Fruit fly (Drosophila melanogaster): ENCODE data around the gene Pcyt2.

The Pcyt2 gene

dm6 chr3L:1549148-1549547, 4.1 kb upstream of the Pcyt2 start (continued):
- no peak for TF ChIP-seq Pdp1 (GFP tag; optimal IDR thresholded peaks at IDR 0.05)
- no peak for TF ChIP-seq chm (GFP tag; IDR thresholded peaks at IDR 0.05)
- no peak for TF ChIP-seq CG11085 (GFP tag; IDR thresholded peaks at IDR 0.05)
- TF ChIP-seq knrl (GFP tag; IDR thresholded peaks at IDR 0.05; ENCODE audit: partially characterized antibody): no peak
- TF ChIP-seq eyg (GFP tag; optimal IDR thresholded peaks at IDR 0.05): no peak
- TF ChIP-seq shn (GFP tag; optimal IDR thresholded peaks at IDR 0.05): no peak
- TF ChIP-seq unpg (GFP tag; optimal IDR thresholded peaks at IDR 0.05): peak; percentile 20
- TF ChIP-seq Dip2 (GFP tag; IDR thresholded peaks at IDR 0.05): no peak
- TF ChIP-seq Asciz (GFP tag; optimal IDR thresholded peaks at IDR 0.05): peak; percentile 9
- TF ChIP-seq CG8290 (GFP tag; optimal IDR thresholded peaks at IDR 0.05): no peak
- peak in 1 of 2 experiments; percentile 36 for TF ChIP-seq CG8290 (tag; optimal IDR thresholded peaks at IDR 0.05)
- TF ChIP-seq cato (GFP tag; optimal IDR thresholded peaks at IDR 0.05; ENCODE audit: borderline replicate concordance): peak; percentile 33
- no peak for TF ChIP-seq Gug (GFP tag; IDR thresholded peaks at IDR 0.05)
- no peak for TF ChIP-seq HmgZ (tag; optimal IDR thresholded peaks at IDR 0.05)
- no peak for TF ChIP-seq en (GFP tag; optimal IDR thresholded peaks at IDR 0.05)
- TF ChIP-seq CG12659 (GFP tag; optimal IDR thresholded peaks at IDR 0.05): peak; percentile 27
- TF ChIP-seq salm (tag; optimal IDR thresholded peaks at IDR 0.05): no peak
- TF ChIP-seq Ada2b (GFP tag; IDR thresholded peaks at IDR 0.05): peak; percentile 37
- TF ChIP-seq CG15011 (GFP tag; optimal IDR thresholded peaks at IDR 0.05): peak; percentile 39
- no peak for TF ChIP-seq MESR4 (GFP tag; optimal IDR thresholded peaks at IDR 0.05)
- TF ChIP-seq CG4404 (GFP tag; IDR thresholded peaks at IDR 0.05): no peak
- TF ChIP-seq Eip74EF (GFP tag; optimal IDR thresholded peaks at IDR 0.05): no peak
- TF ChIP-seq CG6791 (GFP tag; IDR thresholded peaks at IDR 0.05; ENCODE audit: partially characterized antibody): no peak
- TF ChIP-seq gem (tag; optimal IDR thresholded peaks at IDR 0.05): peak; percentile 46
- no peak for TF ChIP-seq az2 (GFP tag; optimal IDR thresholded peaks at IDR 0.05)
- TF ChIP-seq CG7839 (tag; optimal IDR thresholded peaks at IDR 0.05): peak; percentile 32
- TF ChIP-seq br (optimal IDR thresholded peaks at IDR 0.05): no peak
- 0 out of 2 replicates have a peak, but pooled peaks have one; percentile 42 for TF ChIP-seq CG4360 (GFP tag; IDR thresholded peaks at IDR 0.05)
- TF ChIP-seq tio (GFP tag; optimal IDR thresholded peaks at IDR 0.05): peak; percentile 28
- peak; percentile 36 for TF ChIP-seq CG30403 (GFP tag; optimal IDR thresholded peaks at IDR 0.05)
- TF ChIP-seq sens-2 (GFP tag; IDR thresholded peaks at IDR 0.05): no peak; the same call in 1 of the 2 replicates
- TF ChIP-seq CG10654 (GFP tag; optimal IDR thresholded peaks at IDR 0.05): no peak
- no peak for TF ChIP-seq CG7786 (GFP tag; optimal IDR thresholded peaks at IDR 0.05)
- no peak for TF ChIP-seq BEAF-32 (GFP tag; optimal IDR thresholded peaks at IDR 0.05)
- TF ChIP-seq luna (GFP tag; optimal IDR thresholded peaks at IDR 0.05): no peak
- no peak for TF ChIP-seq zfh2 (GFP tag; optimal IDR thresholded peaks at IDR 0.05)
- no peak for TF ChIP-seq CG6765 (GFP tag; optimal IDR thresholded peaks at IDR 0.05)
- TF ChIP-seq CG2875 (GFP tag; optimal IDR thresholded peaks at IDR 0.05): peak; percentile 33
- TF ChIP-seq CG3838 (GFP tag; optimal IDR thresholded peaks at IDR 0.05): no peak
- TF ChIP-seq NC2β (GFP tag; optimal IDR thresholded peaks at IDR 0.05): no peak
- 0 out of 2 replicates have a peak, but pooled peaks have one; percentile 20 for TF ChIP-seq CG6689 (GFP tag; IDR thresholded peaks at IDR 0.05)
- TF ChIP-seq CG9437 (GFP tag; optimal IDR thresholded peaks at IDR 0.05): no peak
- no peak for TF ChIP-seq CG43689 (GFP tag; IDR thresholded peaks at IDR 0.05)
- no peak for TF ChIP-seq nerfin-1 (tag; optimal IDR thresholded peaks at IDR 0.05)
- no peak for TF ChIP-seq ab (GFP tag; optimal IDR thresholded peaks at IDR 0.05)
- TF ChIP-seq CG18011 (GFP tag; optimal IDR thresholded peaks at IDR 0.05): no peak
- no peak for TF ChIP-seq Lim3 (GFP tag; IDR thresholded peaks at IDR 0.05)
- 0 out of 2 replicates have a peak, but pooled peaks have one; percentile 33 for TF ChIP-seq seq (GFP tag; IDR thresholded peaks at IDR 0.05)
- TF ChIP-seq CG12769 (tag; optimal IDR thresholded peaks at IDR 0.05): peak; percentile 81
- no peak for TF ChIP-seq Chrac-16 (GFP tag; optimal IDR thresholded peaks at IDR 0.05)
- peak; percentile 14 for TF ChIP-seq chn (GFP tag; optimal IDR thresholded peaks at IDR 0.05)
- peak; percentile 22; the same call in 1 of the 2 replicates for TF ChIP-seq CG17612 (GFP tag; IDR thresholded peaks at IDR 0.05)

Data from whole organism, embryonic.